Fruit fly (Drosophila melanogaster): ENCODE results near the gene ATPsyndelta.

ATPsyndelta gene

DNA sequence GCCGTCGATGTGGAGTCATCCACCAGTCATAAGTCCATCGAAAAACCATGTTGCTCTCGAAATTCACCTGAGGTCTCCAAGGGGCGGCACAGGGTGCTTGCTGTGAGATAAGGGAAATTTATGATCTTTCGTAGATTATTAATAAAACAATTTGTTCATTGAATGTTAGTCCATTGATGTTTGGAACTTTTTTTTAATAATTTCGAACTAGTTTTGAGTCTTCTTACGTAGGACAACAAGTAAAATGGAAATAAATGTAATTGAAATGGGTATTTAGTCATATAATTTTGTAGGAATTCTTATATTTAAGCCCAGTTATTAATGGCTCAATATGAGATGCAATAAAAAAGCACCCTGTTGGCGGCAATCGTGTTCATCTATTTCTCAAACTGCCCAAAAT lies 19.7 kb downstream of the ATPsyndelta start (continued):
- TF ChIP-seq tll (GFP tag; optimal IDR thresholded peaks at IDR 0.05) (no peak), eve (GFP tag; optimal IDR thresholded peaks at IDR 0.05) (no peak), Eip74EF (GFP tag; optimal IDR thresholded peaks at IDR 0.05) (peak in 1 of 2 experiments; percentile 83), CG17359 (tag; optimal IDR thresholded peaks at IDR 0.05) (peak; percentile 79), Fer3 (tag; optimal IDR thresholded peaks at IDR 0.05) (peak; percentile 60), Dip3 (GFP tag; optimal IDR thresholded peaks at IDR 0.05) (peak; percentile 36), CG11398 (GFP tag; optimal IDR thresholded peaks at IDR 0.05) (peak; percentile 46), Myb (GFP tag; optimal IDR thresholded peaks at IDR 0.05) (peak; percentile 50), hth (optimal IDR thresholded peaks at IDR 0.05) (no peak), CG15514 (GFP tag; optimal IDR thresholded peaks at IDR 0.05) (peak; percentile 47), vvl (GFP tag; IDR thresholded peaks at IDR 0.05) (peak; percentile 52), sqz (GFP tag; optimal IDR thresholded peaks at IDR 0.05) (peak; percentile 61), Atf6 (GFP tag; IDR thresholded peaks at IDR 0.05) (peak; percentile 50; the same call in 1 of the 2 replicates), fd3F (GFP tag; optimal IDR thresholded peaks at IDR 0.05) (peak; percentile 78), Sox102F (GFP tag; optimal IDR thresholded peaks at IDR 0.05) (peak; percentile 92), CTCF (GFP tag; optimal IDR thresholded peaks at IDR 0.05) (peak; percentile 36), p53 (GFP tag; optimal IDR thresholded peaks at IDR 0.05) (no peak), CG2889 (GFP tag; IDR thresholded peaks at IDR 0.05) (peak; percentile 52; the same call in 2 of the 3 replicates), Sox100B (GFP tag; optimal IDR thresholded peaks at IDR 0.05) (peak; percentile 80), chinmo (GFP tag; IDR thresholded peaks at IDR 0.05; ENCODE audit: partially characterized antibody) (no peak), Side (GFP tag; optimal IDR thresholded peaks at IDR 0.05) (peak; percentile 16), CG4404 (GFP tag; IDR thresholded peaks at IDR 0.05) (no peak), CG8089 (GFP tag; optimal IDR thresholded peaks at IDR 0.05) (no peak), CG1792 (GFP tag; optimal IDR thresholded peaks at IDR 0.05) (no peak), CG4617 (GFP tag; optimal IDR thresholded peaks at IDR 0.05; ENCODE audit: borderline replicate concordance) (peak; percentile 22), CG13894 (tag; optimal IDR thresholded peaks at IDR 0.05) (no peak), CG15696 (tag; optimal IDR thresholded peaks at IDR 0.05) (no peak), CG10565 (GFP tag; optimal IDR thresholded peaks at IDR 0.05) (no peak), ara (GFP tag; IDR thresholded peaks at IDR 0.05) (0 out of 2 replicates have a peak, but pooled peaks have one; percentile 37), ap (GFP tag; IDR thresholded peaks at IDR 0.05) (peak; percentile 44; the same call in 1 of the 2 replicates), CG11093 (GFP tag; IDR thresholded peaks at IDR 0.05) (0 out of 3 replicates have a peak, but pooled peaks have one; percentile 34), sob (GFP tag; IDR thresholded peaks at IDR 0.05) (no peak), CG4730 (GFP tag; IDR thresholded peaks at IDR 0.05) (no peak), CG31224 (GFP tag; IDR thresholded peaks at IDR 0.05) (peak; percentile 51; the same call in 1 of the 2 replicates), Bteb2 (GFP tag; optimal IDR thresholded peaks at IDR 0.05) (peak; percentile 70), HHEX (GFP tag; optimal IDR thresholded peaks at IDR 0.05) (peak; percentile 74), gfzf (GFP tag; optimal IDR thresholded peaks at IDR 0.05) (no peak), crp (GFP tag; optimal IDR thresholded peaks at IDR 0.05) (peak in 1 of 2 experiments; percentile 22), CG18262 (tag; optimal IDR thresholded peaks at IDR 0.05) (peak; percentile 80), pb (GFP tag; optimal IDR thresholded peaks at IDR 0.05) (no peak), CG18619 (GFP tag; optimal IDR thresholded peaks at IDR 0.05) (peak; percentile 78), CG4424 (GFP tag; optimal IDR thresholded peaks at IDR 0.05) (peak; percentile 69), Dip2 (GFP tag; IDR thresholded peaks at IDR 0.05) (no peak), CG32767 (GFP tag; IDR thresholded peaks at IDR 0.05) (peak; percentile 73), CG8290 (GFP tag; optimal IDR thresholded peaks at IDR 0.05) (no peak), CG8290 (tag; optimal IDR thresholded peaks at IDR 0.05) (no peak), Hmr (GFP tag; optimal IDR thresholded peaks at IDR 0.05) (peak; percentile 40), CG11696 (GFP tag; IDR thresholded peaks at IDR 0.05) (no peak), CG32532 (GFP tag; IDR thresholded peaks at IDR 0.05) (peak; percentile 62; the same call in 1 of the 2 replicates), lab (GFP tag; optimal IDR thresholded peaks at IDR 0.05) (peak; percentile 40), CG2678 (tag; optimal IDR thresholded peaks at IDR 0.05) (peak; percentile 87)

Data from whole organism, embryonic.